Worm (Caenorhabditis elegans) whole organism, young adult: ENCODE results near the gene syx-16.
A peak's percentile ranks its signal among the peaks of the same experiment; 100 is the strongest.

Experiments used
- B0035.1 ChIP-seq: sonication (generic microtip); optimal IDR thresholded peaks from 2 replicates; lab custom pipeline; 2016; ENCODE audit warnings: missing genetic modification characterization, mild to moderate bottlenecking, missing compliant biosample characterization, missing genotype, missing genetic modification reagents
- C17E4.6 ChIP-seq: fragments of 200-800 bp; sonication (Bioruptor generic); IDR thresholded peaks from 2 replicates; pipeline ENCODE4 v1.3.6; 2022; ENCODE audit warnings: missing genetic modification reagents, missing genetic modification characterization, missing compliant biosample characterization
- D2030.7 ChIP-seq: fragments of 200-800 bp; sonication (Bioruptor generic); IDR thresholded peaks from 2 replicates; pipeline ENCODE4 v1.3.6; 2022; ENCODE audit warnings: missing genetic modification reagents, missing genetic modification characterization, missing compliant biosample characterization
- F10E7.11 ChIP-seq: sonication (generic microtip); optimal IDR thresholded peaks from 2 replicates; lab custom pipeline; 2017; ENCODE audit warnings: mild to moderate bottlenecking, missing genetic modification characterization, moderate library complexity, missing compliant biosample characterization
- F33H1.4 ChIP-seq: fragments of 200-800 bp; sonication (Bioruptor generic); IDR thresholded peaks from 2 replicates; pipeline ENCODE4 v1.3.6; 2022; ENCODE audit warnings: missing genetic modification reagents, missing genetic modification characterization, missing compliant biosample characterization
- F49E8.2 ChIP-seq: sonication (generic microtip); optimal IDR thresholded peaks from 3 replicates; lab custom pipeline; 2017; ENCODE audit warnings: missing genetic modification characterization, mild to moderate bottlenecking, missing compliant biosample characterization, antibody characterized with exemption, moderate library complexity; ENCODE audit not compliant: insufficient read depth
- K11D2.4 ChIP-seq: fragments of 200-800 bp; sonication (Bioruptor generic); IDR thresholded peaks from 2 replicates; pipeline ENCODE4 v1.3.6; 2022; ENCODE audit warnings: missing genetic modification reagents, missing genetic modification characterization, missing compliant biosample characterization
- K12H6.12 ChIP-seq: fragments of 200-800 bp; sonication (Bioruptor generic); optimal IDR thresholded peaks from 2 replicates; lab custom pipeline; 2018; ENCODE audit warnings: mild to moderate bottlenecking, missing genetic modification characterization, missing compliant biosample characterization
- T07F8.4 ChIP-seq: sonication (generic microtip); optimal IDR thresholded peaks from 2 replicates; lab custom pipeline; 2016; ENCODE audit warnings: mild to moderate bottlenecking, missing genetic modification characterization, moderate library complexity, missing compliant biosample characterization
- Y95B8A.8 ChIP-seq: fragments of 200-800 bp; sonication (Bioruptor generic); IDR thresholded peaks from 2 replicates; pipeline ENCODE4 v1.3.6; 2022; ENCODE audit warnings: missing genetic modification reagents, missing genetic modification characterization, missing compliant biosample characterization
- aptf-2 ChIP-seq: fragments of 200-800 bp; sonication (Bioruptor generic); conservative IDR thresholded peaks from 2 replicates; pipeline ENCODE4 v1.3.6; 2022; ENCODE audit warnings: missing genetic modification reagents, missing genetic modification characterization, missing compliant biosample characterization
- atf-7 ChIP-seq: sonication (generic microtip); optimal IDR thresholded peaks from 2 replicates; lab custom pipeline; 2017; ENCODE audit warnings: mild to moderate bottlenecking, missing genetic modification characterization, missing compliant biosample characterization
- athp-1 ChIP-seq: sonication (generic microtip); optimal IDR thresholded peaks from 2 replicates; lab custom pipeline; 2017; ENCODE audit warnings: mild to moderate bottlenecking, missing genetic modification characterization, missing compliant biosample characterization
- attf-3 ChIP-seq: fragments of 200-800 bp; sonication (Bioruptor generic); conservative IDR thresholded peaks from 2 replicates; pipeline ENCODE4 v1.3.6; 2022; ENCODE audit warnings: missing genetic modification reagents, missing genetic modification characterization, missing compliant biosample characterization
- attf-5 ChIP-seq: fragments of 200-800 bp; sonication (Bioruptor generic); optimal IDR thresholded peaks from 2 replicates; lab custom pipeline; 2018; ENCODE audit warnings: mild to moderate bottlenecking, missing genetic modification characterization, missing compliant biosample characterization
- attf-6 ChIP-seq: fragments of 200-800 bp; sonication (Bioruptor generic); IDR thresholded peaks from 2 replicates; pipeline ENCODE4 v1.3.6; 2022; ENCODE audit warnings: missing genetic modification reagents, missing genetic modification characterization, missing compliant biosample characterization
- bed-2 ChIP-seq: fragments of 200-800 bp; sonication (Bioruptor generic); IDR thresholded peaks from 2 replicates; pipeline ENCODE4 v1.3.6; 2022; ENCODE audit warnings: missing genetic modification reagents, missing genetic modification characterization, missing compliant biosample characterization
- cebp-2 ChIP-seq: fragments of 200-800 bp; sonication (Bioruptor generic); IDR thresholded peaks from 2 replicates; pipeline ENCODE4 v1.3.6; 2022; ENCODE audit warnings: missing genetic modification characterization, missing compliant biosample characterization
- ceh-100 ChIP-seq: fragments of 200-800 bp; sonication (Bioruptor generic); IDR thresholded peaks from 2 replicates; pipeline ENCODE4 v1.3.6; 2022; ENCODE audit warnings: missing genetic modification reagents, missing genetic modification characterization, missing compliant biosample characterization
- ceh-91 ChIP-seq: fragments of 200-800 bp; sonication (Bioruptor generic); IDR thresholded peaks from 2 replicates; pipeline ENCODE4 v1.3.6; 2022; ENCODE audit warnings: missing genetic modification reagents, missing genetic modification characterization, missing compliant biosample characterization
- chd-7 ChIP-seq: sonication (generic microtip); optimal IDR thresholded peaks from 2 replicates; lab custom pipeline; 2016; ENCODE audit warnings: mild to moderate bottlenecking, missing genetic modification characterization, moderate library complexity, missing compliant biosample characterization
- dox-1 ChIP-seq: fragments of 200-800 bp; sonication (Bioruptor generic); IDR thresholded peaks from 2 replicates; pipeline ENCODE4 v1.3.6; 2022; ENCODE audit warnings: missing genetic modification reagents, missing genetic modification characterization, missing compliant biosample characterization
- dpff-1 ChIP-seq: sonication (generic microtip); optimal IDR thresholded peaks from 2 replicates; lab custom pipeline; 2017; ENCODE audit warnings: mild to moderate bottlenecking, missing genetic modification characterization, missing compliant biosample characterization
- ekl-4 ChIP-seq: fragments of 200-800 bp; sonication (Bioruptor generic); IDR thresholded peaks from 2 replicates; pipeline ENCODE4 v1.3.6; 2022; ENCODE audit warnings: missing genetic modification reagents, missing genetic modification characterization, missing compliant biosample characterization
- him-1 ChIP-seq: sonication (generic microtip); optimal IDR thresholded peaks from 2 replicates; lab custom pipeline; 2016; ENCODE audit warnings: missing genotype, missing genetic modification reagents, missing genetic modification characterization, missing compliant biosample characterization
- lin-26 ChIP-seq: fragments of 200-800 bp; sonication (Bioruptor generic); IDR thresholded peaks from 2 replicates; pipeline ENCODE4 v1.3.6; 2022; ENCODE audit warnings: missing genetic modification reagents, missing genetic modification characterization, missing compliant biosample characterization
- lin-35 ChIP-seq, 3 experiments: fragments of 150-350 bp in 2 of 3; sonication (generic microtip) in 1 of 3; optimal IDR thresholded peaks; 2 replicates each; lab custom pipeline; 2014 to 2018; ENCODE audit warnings: missing biosample characterization in 3 of 3, missing genetic modification characterization in 3 of 3, missing genetic modification reagents in 3 of 3
- lsl-1 ChIP-seq: fragments of 200-800 bp; sonication (Bioruptor generic); optimal IDR thresholded peaks from 2 replicates; lab custom pipeline; 2018; ENCODE audit warnings: mild to moderate bottlenecking, missing genetic modification characterization, moderate library complexity, missing compliant biosample characterization
- madf-10 ChIP-seq: sonication (generic microtip); optimal IDR thresholded peaks from 2 replicates; lab custom pipeline; 2016; ENCODE audit warnings: mild to moderate bottlenecking, missing genetic modification characterization, missing compliant biosample characterization
- madf-6 ChIP-seq: fragments of 200-800 bp; sonication (Bioruptor generic); IDR thresholded peaks from 2 replicates; pipeline ENCODE4 v1.3.6; 2022; ENCODE audit warnings: missing genetic modification reagents, missing genetic modification characterization, missing compliant biosample characterization
- madf-8 ChIP-seq: fragments of 200-800 bp; sonication (Bioruptor generic); conservative IDR thresholded peaks from 2 replicates; pipeline ENCODE4 v1.3.6; 2022; ENCODE audit warnings: missing genetic modification reagents, missing genetic modification characterization, missing compliant biosample characterization
- nhr-120 ChIP-seq: fragments of 200-800 bp; sonication (Bioruptor generic); IDR thresholded peaks from 2 replicates; pipeline ENCODE4 v1.3.6; 2022; ENCODE audit warnings: missing genetic modification characterization, missing compliant biosample characterization
- nhr-80 ChIP-seq: sonication (generic microtip); optimal IDR thresholded peaks from 2 replicates; lab custom pipeline; 2016; ENCODE audit warnings: missing genetic modification characterization, missing compliant biosample characterization
- pbrm-1 ChIP-seq: fragments of 200-800 bp; sonication (Bioruptor generic); IDR thresholded peaks from 2 replicates; pipeline ENCODE4 v1.3.6; 2022; ENCODE audit warnings: missing genetic modification reagents, missing genetic modification characterization, missing compliant biosample characterization
- rcor-1 ChIP-seq: fragments of 200-800 bp; sonication (Bioruptor generic); IDR thresholded peaks from 2 replicates; pipeline ENCODE4 v1.3.6; 2022; ENCODE audit warnings: missing genetic modification reagents, missing genetic modification characterization, missing compliant biosample characterization
- repo-1 ChIP-seq: sonication (generic microtip); optimal IDR thresholded peaks from 2 replicates; lab custom pipeline; 2017; ENCODE audit warnings: mild to moderate bottlenecking, missing genetic modification characterization, missing compliant biosample characterization
- rpc-1 ChIP-seq, 2 experiments: fragments of 150-350 bp in 1 of 2; sonication (generic microtip) in 1 of 2; optimal IDR thresholded peaks; 2 replicates each; lab custom pipeline; 2014 to 2018; ENCODE audit warnings: missing biosample characterization in 1 of 2, missing genetic modification characterization in 1 of 2, missing genetic modification reagents in 1 of 2, missing genotype in 1 of 2
- snpc-4 ChIP-seq, 5 experiments: fragments of 150-350 bp in 1 of 5; sonication (generic microtip) in 4 of 5; optimal IDR thresholded peaks; 2 replicates each; lab custom pipeline; 2014 to 2018; ENCODE audit warnings: missing genetic modification characterization in 5 of 5, missing biosample characterization in 3 of 5, antibody characterized with exemption in 2 of 5, mild to moderate bottlenecking in 2 of 5, missing compliant biosample characterization in 2 of 5, missing genotype in 2 of 5, moderate library complexity in 2 of 5, missing genetic modification reagents in 1 of 5
- somi-1 ChIP-seq: fragments of 200-800 bp; sonication (Bioruptor generic); optimal IDR thresholded peaks from 2 replicates; lab custom pipeline; 2018; ENCODE audit warnings: mild to moderate bottlenecking, missing genetic modification characterization, missing compliant biosample characterization
- tbp1 ChIP-seq: fragments of 200-800 bp; sonication (Bioruptor generic); optimal IDR thresholded peaks from 2 replicates; lab custom pipeline; 2018; ENCODE audit warnings: mild to moderate bottlenecking, missing genetic modification characterization, missing compliant biosample characterization
- tlf-1 ChIP-seq: fragments of 200-800 bp; sonication (Bioruptor generic); optimal IDR thresholded peaks from 2 replicates; lab custom pipeline; 2018; ENCODE audit warnings: mild to moderate bottlenecking, missing genetic modification characterization, missing compliant biosample characterization
- zim-3 ChIP-seq: sonication (generic microtip); optimal IDR thresholded peaks from 2 replicates; lab custom pipeline; 2017; ENCODE audit warnings: mild to moderate bottlenecking, missing genetic modification characterization, moderate library complexity, missing compliant biosample characterization
- ztf-25 ChIP-seq: fragments of 200-800 bp; sonication (Bioruptor generic); IDR thresholded peaks from 2 replicates; pipeline ENCODE4 v1.3.6; 2022; ENCODE audit warnings: missing genetic modification reagents, missing genetic modification characterization, missing compliant biosample characterization
- ztf-3 ChIP-seq: fragments of 200-800 bp; sonication (Bioruptor generic); optimal IDR thresholded peaks from 2 replicates; lab custom pipeline; 2018; ENCODE audit warnings: mild to moderate bottlenecking, missing genetic modification characterization, missing compliant biosample characterization
- ztf-6 ChIP-seq: fragments of 200-800 bp; sonication (Bioruptor generic); IDR thresholded peaks from 2 replicates; pipeline ENCODE4 v1.3.6; 2022; ENCODE audit warnings: missing genetic modification reagents, missing genetic modification characterization, missing compliant biosample characterization

The syx-16 gene

ce11 chrIII:5211137-5211648 is 2.3 kb upstream of the syx-16 start:
- 0 out of 2 replicates have a peak, but pooled peaks have one; percentile 75 for TF ChIP-seq cebp-2 (GFP tag; lab: Robert Waterston, UW)
- TF ChIP-seq nhr-80 (tag; lab: Kevin White, UChicago), result peak; percentile 82
- peak; percentile 78 for TF ChIP-seq him-1 (tag; lab: Kevin White, UChicago)
- TF ChIP-seq ztf-6 (GFP tag; lab: Robert Waterston, UW), result 0 out of 2 replicates have a peak, but pooled peaks have one; percentile 5
- peak; percentile 22 for TF ChIP-seq F49E8.2 (tag; lab: Kevin White, UChicago)
- TF ChIP-seq repo-1 (tag; lab: Kevin White, UChicago), result peak; percentile 79
- peak; percentile 88 for TF ChIP-seq lin-26 (GFP tag; lab: Robert Waterston, UW)
- peak; percentile 73; the same call in 1 of the 2 replicates for TF ChIP-seq Y95B8A.8 (GFP tag; lab: Robert Waterston, UW)
- TF ChIP-seq K11D2.4 (GFP tag; lab: Robert Waterston, UW), result peak; percentile 69
- peak; percentile 52 for TF ChIP-seq tlf-1
- TF ChIP-seq lsl-1 (GFP tag; lab: Kevin White, UChicago), result peak; percentile 69
- TF ChIP-seq aptf-2, result 0 out of 2 replicates have a peak, but pooled peaks have one; percentile 24
- TF ChIP-seq madf-6 (GFP tag; lab: Robert Waterston, UW), result peak; percentile 71
- peak in 1 of 3 experiments; percentile 20 for TF ChIP-seq lin-35 (GFP tag; optimal IDR thresholded peaks at IDR 0.05; lab: Kevin White, UChicago)
- peak; percentile 83 for TF ChIP-seq rcor-1 (GFP tag; lab: Robert Waterston, UW)
- 0 out of 2 replicates have a peak, but pooled peaks have one; percentile 23 for TF ChIP-seq attf-6
- TF ChIP-seq madf-10 (tag; lab: Kevin White, UChicago), result peak; percentile 80
- peak; percentile 79 for TF ChIP-seq chd-7 (tag; lab: Kevin White, UChicago)
- peak; percentile 92 for TF ChIP-seq D2030.7
- 0 out of 2 replicates have a peak, but pooled peaks have one; percentile 28 for TF ChIP-seq attf-3 (GFP tag; lab: Robert Waterston, UW)
- TF ChIP-seq B0035.1 (tag; lab: Kevin White, UChicago), result peak; percentile 40
- peak; percentile 68; the same call in 1 of the 2 replicates for TF ChIP-seq C17E4.6 (GFP tag; lab: Robert Waterston, UW)
- peak; percentile 70 for TF ChIP-seq rpc-1 (optimal IDR thresholded peaks at IDR 0.05; lab: Kevin White, UChicago)
- TF ChIP-seq rpc-1 (tag; optimal IDR thresholded peaks at IDR 0.05; lab: Kevin White, UChicago), result peak; percentile 68
- TF ChIP-seq athp-1, result peak; percentile 57
- peak; percentile 49 for TF ChIP-seq F10E7.11
- TF ChIP-seq attf-5, result peak; percentile 73
- TF ChIP-seq tbp1, result peak; percentile 81
- peak; percentile 61 for TF ChIP-seq F33H1.4 (GFP tag; lab: Robert Waterston, UW)
- TF ChIP-seq zim-3 (tag; lab: Kevin White, UChicago), result peak; percentile 67
- peak; percentile 96; the same call in 1 of the 2 replicates for TF ChIP-seq dox-1 (GFP tag; lab: Robert Waterston, UW)
- TF ChIP-seq atf-7 (tag; lab: Kevin White, UChicago), result peak; percentile 71
- peak; percentile 60; the same call in 1 of the 2 replicates for TF ChIP-seq pbrm-1 (GFP tag; lab: Robert Waterston, UW)
- peak; percentile 44 for TF ChIP-seq somi-1 (GFP tag; lab: Kevin White, UChicago)
- TF ChIP-seq nhr-120, result 0 out of 2 replicates have a peak, but pooled peaks have one; percentile 39
- peak; percentile 78 for TF ChIP-seq K12H6.12
- TF ChIP-seq ekl-4 (GFP tag; lab: Robert Waterston, UW), result peak; percentile 70; the same call in 1 of the 2 replicates
- peak; percentile 50 for TF ChIP-seq madf-8
- TF ChIP-seq ztf-3 (GFP tag; lab: Kevin White, UChicago), result peak; percentile 35
- peak; percentile 62; the same call in 1 of the 2 replicates for TF ChIP-seq ceh-91
- TF ChIP-seq T07F8.4 (tag; lab: Kevin White, UChicago), result peak; percentile 36
- peak; percentile 64 for TF ChIP-seq dpff-1 (tag; lab: Kevin White, UChicago)
- peak; percentile 31 for TF ChIP-seq snpc-4 (GFP tag; optimal IDR thresholded peaks at IDR 0.05; lab: Kevin White, UChicago)
- TF ChIP-seq snpc-4 (tag; optimal IDR thresholded peaks at IDR 0.05; lab: Kevin White, UChicago), result peak in 2 of 4 experiments; percentile 15 to 60
- peak; percentile 62 for TF ChIP-seq ceh-100 (GFP tag; lab: Robert Waterston, UW)
- peak; percentile 78; the same call in 1 of the 2 replicates for TF ChIP-seq bed-2 (GFP tag; lab: Robert Waterston, UW)
- TF ChIP-seq ztf-25 (GFP tag; lab: Robert Waterston, UW), result 0 out of 2 replicates have a peak, but pooled peaks have one; percentile 47
